Worm (Caenorhabditis elegans) whole organism, early embryonic: ENCODE measurements around the gene sru-27.

Source experiments
- B0310.2 ChIP-seq: sonication (generic microtip); optimal IDR thresholded peaks from 2 replicates; lab custom pipeline; 2016; ENCODE audit warnings: mild to moderate bottlenecking, missing genetic modification characterization, missing compliant biosample characterization
- F13C5.2 ChIP-seq: sonication (generic microtip); optimal IDR thresholded peaks from 2 replicates; lab custom pipeline; 2017; ENCODE audit warnings: mild to moderate bottlenecking, missing genetic modification characterization, inconsistent platforms, missing compliant biosample characterization
- aly-1 ChIP-seq: sonication (generic microtip); optimal IDR thresholded peaks from 2 replicates; lab custom pipeline; 2016; ENCODE audit warnings: missing genetic modification characterization, missing compliant biosample characterization
- ama-1 ChIP-seq: fragments of 150-350 bp; optimal IDR thresholded peaks from 2 replicates; lab custom pipeline; 2014
- ceh-13 ChIP-seq: fragments of 200-800 bp; sonication (Bioruptor generic); optimal IDR thresholded peaks from 2 replicates; lab custom pipeline; 2018; ENCODE audit warnings: mild to moderate bottlenecking, missing genetic modification characterization, missing compliant biosample characterization
- ceh-36 ChIP-seq: sonication (generic microtip); optimal IDR thresholded peaks from 2 replicates; lab custom pipeline; 2016; ENCODE audit warnings: missing genetic modification characterization, inconsistent platforms, missing compliant biosample characterization
- ets-7 ChIP-seq: sonication (generic microtip); optimal IDR thresholded peaks from 2 replicates; lab custom pipeline; 2016; ENCODE audit warnings: missing genotype, missing genetic modification characterization, missing compliant biosample characterization
- flt-1 ChIP-seq: fragments of 200-800 bp; sonication (Bioruptor generic); IDR thresholded peaks from 2 replicates; pipeline ENCODE4 v1.3.6; 2022; ENCODE audit warnings: missing genetic modification characterization, missing compliant biosample characterization
- hmbx-1 ChIP-seq: sonication (generic microtip); optimal IDR thresholded peaks from 2 replicates; lab custom pipeline; 2016; ENCODE audit warnings: mild to moderate bottlenecking, missing genetic modification characterization, missing compliant biosample characterization
- hmg-4 ChIP-seq: fragments of 200-800 bp; sonication (Bioruptor generic); optimal IDR thresholded peaks from 2 replicates; lab custom pipeline; 2018; ENCODE audit warnings: mild to moderate bottlenecking, missing genetic modification characterization, missing compliant biosample characterization
- hnd-1 ChIP-seq: sonication (generic microtip); optimal IDR thresholded peaks from 2 replicates; lab custom pipeline; 2016; ENCODE audit warnings: missing genetic modification characterization, missing compliant biosample characterization
- pes-1 ChIP-seq: fragments of 200-800 bp; sonication (Bioruptor generic); IDR thresholded peaks from 2 replicates; pipeline ENCODE4 v1.3.6; 2022; ENCODE audit warnings: missing genetic modification reagents, missing genetic modification characterization, missing compliant biosample characterization
- scrt-1 ChIP-seq: fragments of 200-800 bp; sonication (Bioruptor generic); IDR thresholded peaks from 2 replicates; pipeline ENCODE4 v1.3.6; 2022; ENCODE audit warnings: missing genetic modification characterization, missing compliant biosample characterization
- sea-1 ChIP-seq: fragments of 200-800 bp; sonication (Bioruptor generic); conservative IDR thresholded peaks from 2 replicates; pipeline ENCODE4 v1.3.6; 2022; ENCODE audit warnings: missing genetic modification characterization, missing compliant biosample characterization
- tbx-11 ChIP-seq: fragments of 200-800 bp; sonication (Bioruptor generic); IDR thresholded peaks from 2 replicates; pipeline ENCODE4 v1.3.6; 2022; ENCODE audit warnings: missing genetic modification characterization, missing compliant biosample characterization
- tbx-37 ChIP-seq: fragments of 200-800 bp; sonication (Bioruptor generic); conservative IDR thresholded peaks from 2 replicates; pipeline ENCODE4 v1.3.6; 2022; ENCODE audit warnings: missing genetic modification reagents, missing genetic modification characterization, missing compliant biosample characterization
- tra-4 ChIP-seq: sonication (generic microtip); optimal IDR thresholded peaks from 2 replicates; lab custom pipeline; 2017; ENCODE audit warnings: missing genetic modification characterization, missing compliant biosample characterization

sru-27 gene

ce11 chrV:1538842-1539241 lies 39.6 kb downstream of the sru-27 start:
- TF ChIP-seq aly-1 (no peak), sea-1 (GFP tag; lab: Robert Waterston, UW) (no peak), ceh-13 (GFP tag; lab: Kevin White, UChicago) (no peak), F13C5.2 (tag; lab: Kevin White, UChicago) (no peak)

- TF ChIP-seq B0310.2 (tag; lab: Kevin White, UChicago): no peak
- no peak for TF ChIP-seq hmbx-1 (tag; lab: Kevin White, UChicago)
- no peak for TF ChIP-seq tra-4 (tag; lab: Kevin White, UChicago)
- no peak for TF ChIP-seq aly-1
- TF ChIP-seq ceh-13 (GFP tag; lab: Kevin White, UChicago): no peak
Measured at ce11 chrV:1540249-1540648, 41.0 kb downstream of the sru-27 start.

ce11 chrV:1541786-1542185 lies 42.5 kb downstream of the sru-27 start, which contains the start of gene oac-31:
Gene oac-31, minus strand, starts transcription at chrV:1541886.
- TF ChIP-seq ceh-13 (GFP tag; lab: Kevin White, UChicago) (no peak), tra-4 (tag; lab: Kevin White, UChicago) (no peak), hmbx-1 (tag; lab: Kevin White, UChicago) (no peak), tbx-11 (no peak), ceh-36 (tag; lab: Kevin White, UChicago) (no peak), F13C5.2 (tag; lab: Kevin White, UChicago) (no peak), hmg-4 (no peak), flt-1 (GFP tag; lab: Robert Waterston, UW) (no peak), ets-7 (no peak), aly-1 (no peak), tbx-37 (GFP tag; lab: Robert Waterston, UW) (no peak), scrt-1 (GFP tag; lab: Robert Waterston, UW) (no peak), sea-1 (GFP tag; lab: Robert Waterston, UW) (no peak), hnd-1 (tag; lab: Kevin White, UChicago) (no peak), ama-1 (lab: Kevin White, UChicago) (no peak), pes-1 (GFP tag; lab: Robert Waterston, UW) (no peak), B0310.2 (tag; lab: Kevin White, UChicago) (no peak)

ce11 chrV:1545694-1546093 lies 46.5 kb downstream of the sru-27 start, which contains the start of gene oac-32:
Gene oac-32, minus strand, starts transcription at chrV:1545783.
- TF ChIP-seq F13C5.2 (tag; lab: Kevin White, UChicago): no peak
- TF ChIP-seq B0310.2 (tag; lab: Kevin White, UChicago): no peak
- TF ChIP-seq ceh-36 (tag; lab: Kevin White, UChicago): no peak
- no peak for TF ChIP-seq aly-1
- TF ChIP-seq flt-1 (GFP tag; lab: Robert Waterston, UW): no peak
- TF ChIP-seq tra-4 (tag; lab: Kevin White, UChicago): no peak
- TF ChIP-seq sea-1 (GFP tag; lab: Robert Waterston, UW): no peak
- TF ChIP-seq ceh-13 (GFP tag; lab: Kevin White, UChicago): no peak
- no peak for TF ChIP-seq pes-1 (GFP tag; lab: Robert Waterston, UW)
- TF ChIP-seq hmbx-1 (tag; lab: Kevin White, UChicago): no peak
- no peak for TF ChIP-seq hmg-4
- TF ChIP-seq ama-1 (lab: Kevin White, UChicago): no peak

ce11 chrV:1547843-1548242 lies 48.6 kb downstream of the sru-27 start, which contains the start of gene F52F10.2:
Gene F52F10.2, plus strand, starts transcription at chrV:1548143.
- no peak for TF ChIP-seq scrt-1 (GFP tag; lab: Robert Waterston, UW)
- TF ChIP-seq tra-4 (tag; lab: Kevin White, UChicago): no peak
- TF ChIP-seq hnd-1 (tag; lab: Kevin White, UChicago): no peak
- no peak for TF ChIP-seq ceh-36 (tag; lab: Kevin White, UChicago)
- TF ChIP-seq ceh-13 (GFP tag; lab: Kevin White, UChicago): no peak
- no peak for TF ChIP-seq tbx-11
- TF ChIP-seq B0310.2 (tag; lab: Kevin White, UChicago): no peak
- no peak for TF ChIP-seq hmbx-1 (tag; lab: Kevin White, UChicago)
- no peak for TF ChIP-seq ets-7
- no peak for TF ChIP-seq sea-1 (GFP tag; lab: Robert Waterston, UW)
- TF ChIP-seq pes-1 (GFP tag; lab: Robert Waterston, UW): no peak
- TF ChIP-seq hmg-4: no peak
- no peak for TF ChIP-seq flt-1 (GFP tag; lab: Robert Waterston, UW)
- TF ChIP-seq F13C5.2 (tag; lab: Kevin White, UChicago): no peak
- TF ChIP-seq ama-1 (lab: Kevin White, UChicago): no peak
- no peak for TF ChIP-seq tbx-37 (GFP tag; lab: Robert Waterston, UW)
